Fruit fly (Drosophila melanogaster) whole organism, embryonic: ENCODE results near the gene JIL-1.
A peak's percentile ranks its signal among the peaks of the same experiment; 100 is the strongest.

Experiments
- Awh ChIP-seq: fragments of 200-800 bp; sonication (Bioruptor generic); IDR thresholded peaks from 2 replicates; pipeline ENCODE4, ENCODE4 v1.3.6; 2022; ENCODE audit warnings: missing biosample characterization, missing genetic modification characterization
- Bgb ChIP-seq: fragments of 200-800 bp; sonication (Bioruptor generic); IDR thresholded peaks from 2 replicates; pipeline ENCODE4 v1.3.6; 2022; ENCODE audit warnings: missing biosample characterization, missing genetic modification characterization; ENCODE audit not compliant: partially characterized antibody
- CG1024 ChIP-seq: fragments of 200-800 bp; sonication (Bioruptor generic); IDR thresholded peaks from 2 replicates; pipeline ENCODE4 v1.3.6; 2022; ENCODE audit warnings: missing biosample characterization, missing genetic modification characterization
- CG10959 ChIP-seq: fragments of 200-800 bp; sonication (Bioruptor generic); IDR thresholded peaks from 2 replicates; pipeline ENCODE4 v1.3.6; 2022; ENCODE audit warnings: missing biosample characterization, missing genetic modification characterization
- CG11398 ChIP-seq: fragments of 200-800 bp; sonication (Bioruptor generic); optimal IDR thresholded peaks from 2 replicates; lab custom pipeline; 2016; ENCODE audit warnings: missing biosample characterization, missing genetic modification characterization
- CG11504 ChIP-seq: fragments of 200-800 bp; sonication (Bioruptor generic); optimal IDR thresholded peaks from 3 replicates; lab custom pipeline; 2019; ENCODE audit warnings: missing biosample characterization, mild to moderate bottlenecking, missing genetic modification characterization, moderate library complexity
- CG12219 ChIP-seq: fragments of 200-800 bp; sonication (Bioruptor generic); optimal IDR thresholded peaks from 3 replicates; lab custom pipeline; 2018; ENCODE audit warnings: missing biosample characterization, mild to moderate bottlenecking, missing genetic modification characterization
- CG12744 ChIP-seq: fragments of 200-800 bp; sonication (Bioruptor generic); optimal IDR thresholded peaks from 2 replicates; lab custom pipeline; 2016; ENCODE audit warnings: missing biosample characterization, missing genetic modification characterization
- CG13123 ChIP-seq: fragments of 200-800 bp; sonication (Bioruptor generic); optimal IDR thresholded peaks from 2 replicates; lab custom pipeline; 2016; ENCODE audit warnings: missing biosample characterization, missing genetic modification characterization
- CG14860 ChIP-seq: fragments of 200-800 bp; sonication (Bioruptor generic); IDR thresholded peaks from 3 replicates; pipeline ENCODE4 v1.3.6; 2022; ENCODE audit warnings: missing biosample characterization, missing genetic modification characterization; ENCODE audit not compliant: partially characterized antibody
- CG15011 ChIP-seq: fragments of 200-800 bp; sonication (Bioruptor generic); optimal IDR thresholded peaks from 3 replicates; lab custom pipeline; 2018; ENCODE audit warnings: missing biosample characterization, mild to moderate bottlenecking, missing genetic modification characterization
- CG16779 ChIP-seq: fragments of 200-800 bp; sonication (Bioruptor generic); IDR thresholded peaks from 2 replicates; pipeline ENCODE4 v1.3.6; 2022; ENCODE audit warnings: missing biosample characterization, missing genetic modification characterization
- CG16863 ChIP-seq: fragments of 200-800 bp; sonication (Bioruptor generic); optimal IDR thresholded peaks from 3 replicates; lab custom pipeline; 2016; ENCODE audit warnings: missing biosample characterization, missing genetic modification characterization
- CG18764 ChIP-seq: fragments of 200-800 bp; sonication (Bioruptor generic); optimal IDR thresholded peaks from 3 replicates; lab custom pipeline; 2016; ENCODE audit warnings: missing biosample characterization, missing genetic modification characterization
- CG2875 ChIP-seq: fragments of 200-800 bp; sonication (Bioruptor generic); optimal IDR thresholded peaks from 2 replicates; lab custom pipeline; 2017; ENCODE audit warnings: missing biosample characterization, mild to moderate bottlenecking, missing genetic modification characterization, missing genetic modification reagents
- CG33557 ChIP-seq: fragments of 200-800 bp; sonication (Bioruptor generic); optimal IDR thresholded peaks from 2 replicates; lab custom pipeline; 2019; ENCODE audit warnings: missing biosample characterization, mild to moderate bottlenecking, missing genetic modification characterization, moderate library complexity
- CG3407 ChIP-seq: fragments of 200-800 bp; sonication (Bioruptor generic); optimal IDR thresholded peaks from 2 replicates; lab custom pipeline; 2018; ENCODE audit warnings: missing biosample characterization, mild to moderate bottlenecking, missing genetic modification characterization
- CG3995 ChIP-seq: fragments of 200-800 bp; sonication (Bioruptor generic); optimal IDR thresholded peaks from 3 replicates; lab custom pipeline; 2016; ENCODE audit warnings: missing biosample characterization, missing genetic modification characterization
- CG6272 ChIP-seq: fragments of 200-800 bp; sonication (Bioruptor generic); IDR thresholded peaks from 2 replicates; pipeline ENCODE4 v1.3.6; 2022; ENCODE audit warnings: missing biosample characterization, missing genetic modification characterization
- CG6813 ChIP-seq: fragments of 200-800 bp; sonication (Bioruptor generic); optimal IDR thresholded peaks from 2 replicates; lab custom pipeline; 2017; ENCODE audit warnings: missing biosample characterization, missing genetic modification characterization, mild to moderate bottlenecking, moderate library complexity, missing genetic modification reagents
- CG7745 ChIP-seq: fragments of 200-800 bp; sonication (Bioruptor generic); optimal IDR thresholded peaks from 2 replicates; lab custom pipeline; 2018; ENCODE audit warnings: missing biosample characterization, mild to moderate bottlenecking, missing genetic modification characterization, moderate library complexity
- CG9215 ChIP-seq: fragments of 200-800 bp; sonication (Bioruptor generic); IDR thresholded peaks from 2 replicates; pipeline ENCODE4 v1.3.6; 2022; ENCODE audit warnings: missing biosample characterization, missing genetic modification characterization
- Camta ChIP-seq: fragments of 200-800 bp; sonication (Bioruptor generic); optimal IDR thresholded peaks from 2 replicates; lab custom pipeline; 2016; ENCODE audit warnings: missing biosample characterization, missing genetic modification characterization
- D19A ChIP-seq: fragments of 200-800 bp; optimal IDR thresholded peaks from 3 replicates; lab custom pipeline; 2019; ENCODE audit warnings: missing biosample characterization, mild to moderate bottlenecking, missing genetic modification characterization, moderate library complexity
- Dbx ChIP-seq: fragments of 200-800 bp; sonication (Bioruptor generic); IDR thresholded peaks from 3 replicates; pipeline ENCODE4 v1.3.6; 2022; ENCODE audit warnings: missing biosample characterization, missing genetic modification characterization
- Elba2 ChIP-seq: fragments of 200-800 bp; sonication (Bioruptor generic); optimal IDR thresholded peaks from 3 replicates; lab custom pipeline; 2016; ENCODE audit warnings: missing biosample characterization, missing genetic modification characterization
- Ets97D ChIP-seq: fragments of 200-800 bp; sonication (Bioruptor generic); optimal IDR thresholded peaks from 3 replicates; lab custom pipeline; 2016; ENCODE audit warnings: missing biosample characterization, missing genetic modification characterization
- Hand ChIP-seq: fragments of 200-800 bp; sonication (Bioruptor generic); optimal IDR thresholded peaks from 2 replicates; lab custom pipeline; 2017; ENCODE audit warnings: mild to moderate bottlenecking, missing biosample characterization, missing genetic modification reagents, missing genetic modification characterization
- Hey ChIP-seq: fragments of 200-800 bp; sonication (Bioruptor generic); optimal IDR thresholded peaks from 3 replicates; lab custom pipeline; 2018; ENCODE audit warnings: missing biosample characterization, mild to moderate bottlenecking, missing genetic modification characterization
- HmgZ ChIP-seq: fragments of 200-800 bp; sonication (Bioruptor generic); optimal IDR thresholded peaks from 2 replicates; lab custom pipeline; 2018; ENCODE audit warnings: missing biosample characterization, mild to moderate bottlenecking, missing genetic modification characterization
- Mrtf ChIP-seq: fragments of 200-800 bp; sonication (Bioruptor generic); IDR thresholded peaks from 3 replicates; pipeline ENCODE4 v1.3.6; 2022; ENCODE audit warnings: missing biosample characterization, missing genetic modification characterization
- Ssrp ChIP-seq: fragments of 200-800 bp; sonication (Bioruptor generic); optimal IDR thresholded peaks from 2 replicates; lab custom pipeline; 2018; ENCODE audit warnings: missing biosample characterization, mild to moderate bottlenecking, missing genetic modification characterization, moderate library complexity
- Xrp1 ChIP-seq: fragments of 200-800 bp; sonication (Bioruptor generic); IDR thresholded peaks from 2 replicates; pipeline ENCODE4 v1.3.6; 2022; ENCODE audit warnings: missing biosample characterization, missing genetic modification characterization
- bigmax ChIP-seq: fragments of 200-800 bp; sonication (Bioruptor generic); optimal IDR thresholded peaks from 2 replicates; lab custom pipeline; 2018; ENCODE audit warnings: missing biosample characterization, mild to moderate bottlenecking, missing genetic modification characterization
- btn ChIP-seq: fragments of 200-800 bp; sonication (Bioruptor generic); optimal IDR thresholded peaks from 2 replicates; lab custom pipeline; 2016; ENCODE audit warnings: missing biosample characterization, missing genetic modification characterization
- cato ChIP-seq: fragments of 200-800 bp; sonication (Bioruptor generic); optimal IDR thresholded peaks from 2 replicates; lab custom pipeline; 2016; ENCODE audit warnings: missing biosample characterization, missing genetic modification characterization, borderline replicate concordance
- chm ChIP-seq: fragments of 200-800 bp; sonication (Bioruptor generic); IDR thresholded peaks from 2 replicates; pipeline ENCODE4 v1.3.6; 2022; ENCODE audit warnings: missing biosample characterization, missing genetic modification characterization
- ci ChIP-seq: fragments of 200-800 bp; sonication (Bioruptor generic); IDR thresholded peaks from 3 replicates; pipeline ENCODE4 v1.3.6; 2022; ENCODE audit warnings: missing biosample characterization, missing genetic modification characterization
- fd64A ChIP-seq: fragments of 200-800 bp; sonication (Bioruptor generic); optimal IDR thresholded peaks from 3 replicates; lab custom pipeline; 2018; ENCODE audit warnings: missing biosample characterization, mild to moderate bottlenecking, missing genetic modification characterization
- jigr1 ChIP-seq: fragments of 200-800 bp; sonication (Bioruptor generic); IDR thresholded peaks from 3 replicates; pipeline ENCODE4 v1.3.6; 2022; ENCODE audit warnings: missing biosample characterization, missing genetic modification characterization
- klu ChIP-seq: fragments of 200-800 bp; sonication (Bioruptor generic); IDR thresholded peaks from 2 replicates; pipeline ENCODE4 v1.3.6; 2022; ENCODE audit warnings: missing biosample characterization, missing genetic modification characterization
- lov ChIP-seq, 2 experiments: fragments of 200-800 bp in 1 of 2; fragments of >200 bp in 1 of 2; sonication (Bioruptor generic) in 1 of 2; IDR thresholded peaks in 1 of 2; optimal IDR thresholded peaks in 1 of 2; 2 replicates in 1 of 2; 3 replicates in 1 of 2; pipeline versions ENCODE4 v1.3.6 to Lab custom; 2017 to 2022; ENCODE audit warnings: missing biosample characterization in 1 of 2, missing genetic modification characterization in 1 of 2
- luna ChIP-seq: fragments of 200-800 bp; sonication (Bioruptor generic); optimal IDR thresholded peaks from 2 replicates; lab custom pipeline; 2016; ENCODE audit warnings: missing biosample characterization, missing genetic modification characterization
- maf-S ChIP-seq: fragments of 200-800 bp; sonication (Bioruptor generic); optimal IDR thresholded peaks from 2 replicates; lab custom pipeline; 2016; ENCODE audit warnings: missing biosample characterization, missing genetic modification characterization
- onecut ChIP-seq: fragments of 200-800 bp; sonication (Bioruptor generic); IDR thresholded peaks from 2 replicates; pipeline ENCODE4 v1.3.6; 2022; ENCODE audit warnings: missing biosample characterization, missing genetic modification characterization
- row ChIP-seq: fragments of 200-800 bp; sonication (Bioruptor generic); IDR thresholded peaks from 3 replicates; pipeline ENCODE4 v1.3.6; 2022; ENCODE audit warnings: missing biosample characterization, missing genetic modification characterization
- sens ChIP-seq: fragments of 200-800 bp; sonication (Bioruptor generic); peaks from one replicate; lab custom pipeline; 2016; ENCODE audit warnings: missing biosample characterization, missing genetic modification characterization
- tap ChIP-seq: fragments of 200-800 bp; optimal IDR thresholded peaks from 3 replicates; lab custom pipeline; 2019; ENCODE audit warnings: missing biosample characterization, mild to moderate bottlenecking, missing genetic modification characterization, moderate library complexity
- unc-4 ChIP-seq: fragments of 200-800 bp; sonication (Bioruptor generic); IDR thresholded peaks from 2 replicates; pipeline ENCODE4 v1.3.6; 2022; ENCODE audit warnings: missing biosample characterization, missing genetic modification characterization; ENCODE audit not compliant: partially characterized antibody

Gene JIL-1

dm6 chr3L:11119396-11119900 is 26.5 kb upstream of the JIL-1 start (continued):
- TF ChIP-seq Awh (GFP tag; lab: Robert Waterston, UW) (no peak), Hand (GFP tag; lab: Kevin White, UChicago) (no peak), CG13123 (no peak), jigr1 (GFP tag; lab: Robert Waterston, UW) (no peak), CG2875 (GFP tag; lab: Kevin White, UChicago) (no peak), tap (tag; lab: Kevin White, UChicago) (no peak), CG18764 (GFP tag; lab: Kevin White, UChicago) (no peak), CG14860 (GFP tag; lab: Robert Waterston, UW) (no peak), CG6272 (GFP tag; lab: Robert Waterston, UW) (peak; percentile 23; the same call in 1 of the 2 replicates), CG16779 (GFP tag; lab: Robert Waterston, UW) (no peak), onecut (GFP tag; lab: Robert Waterston, UW) (peak; percentile 54), CG3995 (GFP tag; lab: Kevin White, UChicago) (no peak), Bgb (GFP tag; lab: Robert Waterston, UW) (no peak), Elba2 (no peak), Xrp1 (GFP tag; lab: Robert Waterston, UW) (no peak), Ets97D (GFP tag; lab: Kevin White, UChicago) (no peak), CG12219 (GFP tag; lab: Kevin White, UChicago) (no peak), bigmax (GFP tag; lab: Kevin White, UChicago) (no peak), CG7745 (tag; lab: Kevin White, UChicago) (no peak), unc-4 (no peak), CG1024 (GFP tag; lab: Robert Waterston, UW) (no peak), CG9215 (GFP tag; lab: Robert Waterston, UW) (peak; percentile 84), sens (peak; percentile 14)
- TF ChIP-seq, all 482 proteins: peak for 67

- peak; percentile 69 for TF ChIP-seq CG12744
- peak; percentile 84; the same call in 2 of the 3 replicates for TF ChIP-seq Dbx (GFP tag; lab: Robert Waterston, UW)
- TF ChIP-seq row (GFP tag; lab: Robert Waterston, UW) = peak; percentile 43
- TF ChIP-seq CG11504 (tag; lab: Kevin White, UChicago) = peak; percentile 30
- peak; percentile 87 for TF ChIP-seq CG3407 (GFP tag; lab: Kevin White, UChicago)
- peak; percentile 68 for TF ChIP-seq CG11398 (GFP tag; lab: Kevin White, UChicago)
- TF ChIP-seq chm (GFP tag; lab: Robert Waterston, UW) = no peak; the same call in none of the 2 replicates
- peak; percentile 94 for TF ChIP-seq HmgZ (tag; lab: Kevin White, UChicago)
- peak; percentile 25 for TF ChIP-seq btn (GFP tag; lab: Kevin White, UChicago)
- TF ChIP-seq Ssrp (tag; lab: Kevin White, UChicago) = peak; percentile 2
- peak; percentile 92 for TF ChIP-seq ci (GFP tag; lab: Robert Waterston, UW)
- no peak for TF ChIP-seq Mrtf (GFP tag; lab: Robert Waterston, UW)
- no peak for TF ChIP-seq luna (GFP tag; lab: Kevin White, UChicago)
- TF ChIP-seq D19A = peak; percentile 53
- no peak for TF ChIP-seq CG10959
- TF ChIP-seq CG33557 (GFP tag; lab: Kevin White, UChicago) = peak; percentile 85
- peak; percentile 91 for TF ChIP-seq CG6813 (GFP tag; lab: Kevin White, UChicago)
- peak; percentile 75 for TF ChIP-seq CG15011 (GFP tag; lab: Kevin White, UChicago)
- TF ChIP-seq klu (GFP tag; lab: Robert Waterston, UW) = no peak
- peak; percentile 77 for TF ChIP-seq Camta (GFP tag; lab: Kevin White, UChicago)
- TF ChIP-seq Hey (tag; lab: Kevin White, UChicago) = peak; percentile 84
- peak; percentile 93 for TF ChIP-seq fd64A
- TF ChIP-seq maf-S = peak; percentile 18
- TF ChIP-seq CG16863 (GFP tag; lab: Kevin White, UChicago) = peak; percentile 54
- no peak for TF ChIP-seq lov (optimal IDR thresholded peaks at IDR 0.05; lab: Kevin White, UChicago)
- TF ChIP-seq lov (GFP tag; IDR thresholded peaks at IDR 0.05; lab: Robert Waterston, UW) = peak; percentile 84; the same call in 2 of the 3 replicates
- TF ChIP-seq cato (GFP tag; lab: Kevin White, UChicago) = no peak
Measured at dm6 chr3L:11118627-11119395, 25.8 kb upstream of the JIL-1 start.
